Worm (Caenorhabditis elegans) whole organism, L1 larva: ENCODE data around the gene gly-8.
"Not testable (repeated sequence)": the region's sequence is repeated elsewhere in the genome, so short reads cannot be mapped to it uniquely, and the experiment has no call there.

Experiments
- ama-1 ChIP-seq: fragments of 150-350 bp; optimal IDR thresholded peaks from 2 replicates; lab custom pipeline; 2014
- ceh-90 ChIP-seq: sonication (generic microtip); optimal IDR thresholded peaks from 2 replicates; lab custom pipeline; 2016; ENCODE audit warnings: missing genetic modification characterization, missing compliant biosample characterization
- elt-2 ChIP-seq: sonication (generic microtip); optimal IDR thresholded peaks from 2 replicates; lab custom pipeline; 2016; ENCODE audit warnings: missing genetic modification characterization, mild to moderate bottlenecking, inconsistent platforms, missing compliant biosample characterization, missing genetic modification reagents
- lin-13 ChIP-seq: fragments of 150-350 bp; optimal IDR thresholded peaks from 2 replicates; lab custom pipeline; 2014; ENCODE audit warnings: missing biosample characterization, missing genetic modification reagents, missing genetic modification characterization
- mdl-1 ChIP-seq, 2 experiments: fragments of 150-350 bp; optimal IDR thresholded peaks; 2 replicates each; lab custom pipeline; 2014 to 2017; ENCODE audit warnings: missing biosample characterization in 2 of 2, missing genetic modification characterization in 2 of 2, inconsistent platforms in 1 of 2
- snpc-4 ChIP-seq: fragments of 150-350 bp; optimal IDR thresholded peaks from 2 replicates; lab custom pipeline; 2014; ENCODE audit warnings: missing biosample characterization, missing genetic modification characterization
- sox-4 ChIP-seq: sonication (generic microtip); optimal IDR thresholded peaks from 2 replicates; lab custom pipeline; 2016; ENCODE audit warnings: missing genetic modification characterization, missing compliant biosample characterization
- xbp-1 ChIP-seq: sonication (generic microtip); optimal IDR thresholded peaks from 2 replicates; lab custom pipeline; 2016; ENCODE audit warnings: missing genetic modification characterization, missing compliant biosample characterization

DNA sequence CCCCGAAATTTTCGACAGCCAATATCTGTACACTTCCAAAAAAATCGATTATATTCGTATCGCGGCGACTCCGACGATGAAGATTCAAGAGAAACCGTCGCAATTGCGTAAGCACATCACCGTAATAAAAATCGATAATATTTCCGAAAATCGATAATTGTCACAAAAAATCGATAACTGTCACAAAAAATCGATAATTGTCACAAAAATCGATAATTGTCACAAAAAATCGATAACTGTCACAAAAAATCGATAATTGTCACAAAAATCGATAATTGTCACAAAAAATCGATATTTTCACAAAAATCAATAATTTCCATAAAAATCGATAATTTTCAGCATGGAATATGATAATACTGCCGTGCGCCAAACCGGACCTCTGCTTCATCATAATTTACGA is 10.7 kb upstream of the gly-8 start:
- not testable (repeated sequence) for TF ChIP-seq ceh-90 (tag; lab: Kevin White, UChicago); ama-1; snpc-4 (tag; lab: Kevin White, UChicago); elt-2 (tag; lab: Kevin White, UChicago); mdl-1 (tag; optimal IDR thresholded peaks at IDR 0.05; lab: Kevin White, UChicago); sox-4 (tag; lab: Kevin White, UChicago); xbp-1 (tag; lab: Kevin White, UChicago); lin-13 (GFP tag; lab: Kevin White, UChicago)
